Worm (Caenorhabditis elegans) whole organism, L1 larva: ENCODE data around the gene Y57G11C.33.

Experiments
- C04F5.9 ChIP-seq: sonication (generic microtip); optimal IDR thresholded peaks from 2 replicates; lab custom pipeline; 2016; ENCODE audit warnings: missing genetic modification characterization, missing compliant biosample characterization
- C16A3.4 ChIP-seq: fragments of 150-350 bp; optimal IDR thresholded peaks from 2 replicates; lab custom pipeline; 2014; ENCODE audit warnings: missing biosample characterization, missing genetic modification characterization
- C34B4.2 ChIP-seq: sonication (generic microtip); optimal IDR thresholded peaks from 2 replicates; lab custom pipeline; 2017; ENCODE audit warnings: mild to moderate bottlenecking, missing genetic modification characterization, missing compliant biosample characterization
- F16B12.6 ChIP-seq: fragments of 150-350 bp; optimal IDR thresholded peaks from 2 replicates; lab custom pipeline; 2014; ENCODE audit warnings: missing biosample characterization, missing genetic modification characterization
- aha-1 ChIP-seq: fragments of 150-350 bp; optimal IDR thresholded peaks from 2 replicates; lab custom pipeline; 2014; ENCODE audit warnings: missing biosample characterization, missing genetic modification characterization
- alr-1 ChIP-seq: fragments of 200-800 bp; sonication (Bioruptor generic); optimal IDR thresholded peaks from 2 replicates; lab custom pipeline; 2018; ENCODE audit warnings: borderline replicate concordance, mild to moderate bottlenecking, missing genetic modification characterization, missing compliant biosample characterization
- aly-2 ChIP-seq: fragments of 150-350 bp; optimal IDR thresholded peaks from 2 replicates; lab custom pipeline; 2014; ENCODE audit warnings: missing biosample characterization, missing genetic modification characterization
- ama-1 ChIP-seq: fragments of 150-350 bp; optimal IDR thresholded peaks from 2 replicates; lab custom pipeline; 2014
- ceh-8 ChIP-seq: fragments of 200-800 bp; sonication (Bioruptor generic); optimal IDR thresholded peaks from 2 replicates; lab custom pipeline; 2018; ENCODE audit warnings: mild to moderate bottlenecking, missing genetic modification characterization, moderate library complexity, missing compliant biosample characterization
- ceh-82 ChIP-seq, 3 experiments: fragments of 150-350 bp in 1 of 3; sonication (generic microtip) in 2 of 3; optimal IDR thresholded peaks; 2 replicates each; lab custom pipeline; 2014 to 2017; ENCODE audit warnings: missing biosample characterization in 3 of 3, missing genetic modification characterization in 3 of 3
- ceh-88 ChIP-seq: fragments of 200-800 bp; sonication (Bioruptor generic); IDR thresholded peaks from 2 replicates; pipeline ENCODE4 v1.3.6; 2022; ENCODE audit warnings: missing genetic modification characterization, missing compliant biosample characterization
- dsc-1 ChIP-seq: sonication (generic microtip); optimal IDR thresholded peaks from 2 replicates; lab custom pipeline; 2016; ENCODE audit warnings: mild to moderate bottlenecking, missing genetic modification characterization, missing compliant biosample characterization
- efl-1 ChIP-seq, 4 experiments: fragments of 150-350 bp; optimal IDR thresholded peaks in 3 of 4; peaks in 1 of 4; 1 replicate in 1 of 4; 2 replicates in 3 of 4; lab custom pipeline; 2014; ENCODE audit warnings: missing biosample characterization in 2 of 4, missing genetic modification characterization in 2 of 4, missing genetic modification reagents in 2 of 4
- efl-3 ChIP-seq: fragments of 200-800 bp; sonication (Bioruptor generic); optimal IDR thresholded peaks from 2 replicates; lab custom pipeline; 2018; ENCODE audit warnings: mild to moderate bottlenecking, missing genetic modification characterization, missing compliant biosample characterization
- egl-27 ChIP-seq, 2 experiments: fragments of 150-350 bp in 1 of 2; sonication (generic microtip); optimal IDR thresholded peaks; 3 replicates each; lab custom pipeline; 2017 to 2018; ENCODE audit warnings: missing biosample characterization in 2 of 2, missing genetic modification characterization in 2 of 2, missing genetic modification reagents in 2 of 2
- ets-5 ChIP-seq: fragments of 200-800 bp; sonication (Bioruptor generic); IDR thresholded peaks from 2 replicates; pipeline ENCODE4 v1.3.6; 2022; ENCODE audit warnings: missing genetic modification characterization, missing compliant biosample characterization
- fkh-10 ChIP-seq: sonication (generic microtip); optimal IDR thresholded peaks from 2 replicates; lab custom pipeline; 2017; ENCODE audit warnings: missing biosample characterization, missing genetic modification reagents, missing genetic modification characterization
- fkh-4 ChIP-seq: sonication (generic microtip); optimal IDR thresholded peaks from 2 replicates; lab custom pipeline; 2016; ENCODE audit warnings: missing compliant biosample characterization, missing genetic modification characterization, borderline replicate concordance
- fkh-8 ChIP-seq: sonication (generic microtip); optimal IDR thresholded peaks from 2 replicates; lab custom pipeline; 2016; ENCODE audit warnings: mild to moderate bottlenecking, missing genetic modification characterization, missing compliant biosample characterization
- grh-1 ChIP-seq: fragments of 200-800 bp; sonication (Bioruptor generic); IDR thresholded peaks from 2 replicates; pipeline ENCODE4 v1.3.6; 2022; ENCODE audit warnings: missing genetic modification reagents, missing genetic modification characterization, missing compliant biosample characterization
- hlh-17 ChIP-seq: fragments of 200-800 bp; sonication (Bioruptor generic); optimal IDR thresholded peaks from 2 replicates; lab custom pipeline; 2018; ENCODE audit warnings: missing genetic modification characterization, mild to moderate bottlenecking, missing compliant biosample characterization, moderate library complexity, borderline replicate concordance
- hlh-4 ChIP-seq: sonication (generic microtip); optimal IDR thresholded peaks from 2 replicates; lab custom pipeline; 2016; ENCODE audit warnings: mild to moderate bottlenecking, missing genetic modification characterization, missing compliant biosample characterization
- hpl-2 ChIP-seq: fragments of 150-350 bp; optimal IDR thresholded peaks from 2 replicates; lab custom pipeline; 2014; ENCODE audit warnings: missing biosample characterization, missing genetic modification reagents, missing genetic modification characterization
- irx-1 ChIP-seq: sonication (generic microtip); optimal IDR thresholded peaks from 2 replicates; lab custom pipeline; 2016; ENCODE audit warnings: missing genetic modification characterization, missing compliant biosample characterization
- isw-1 ChIP-seq: fragments of 200-800 bp; sonication (Bioruptor generic); IDR thresholded peaks from 2 replicates; pipeline ENCODE4 v1.3.6; 2022; ENCODE audit warnings: missing genetic modification characterization, missing compliant biosample characterization
- jun-1 ChIP-seq: fragments of 150-350 bp; optimal IDR thresholded peaks from 2 replicates; lab custom pipeline; 2014; ENCODE audit warnings: missing biosample characterization, missing genetic modification reagents, missing genetic modification characterization
- lin-13 ChIP-seq: fragments of 150-350 bp; optimal IDR thresholded peaks from 2 replicates; lab custom pipeline; 2014; ENCODE audit warnings: missing biosample characterization, missing genetic modification reagents, missing genetic modification characterization
- lin-14 ChIP-seq: fragments of 200-800 bp; sonication (Bioruptor generic); optimal IDR thresholded peaks from 2 replicates; lab custom pipeline; 2018; ENCODE audit warnings: mild to moderate bottlenecking, missing genetic modification characterization, moderate library complexity, missing compliant biosample characterization
- lin-35 ChIP-seq, 2 experiments: fragments of 150-350 bp; optimal IDR thresholded peaks; 2 replicates each; lab custom pipeline; 2014; ENCODE audit warnings: missing biosample characterization in 2 of 2, missing genetic modification characterization in 2 of 2, missing genetic modification reagents in 2 of 2
- lsy-2 ChIP-seq, 2 experiments: fragments of 150-350 bp; optimal IDR thresholded peaks; 2 replicates each; lab custom pipeline; 2014; ENCODE audit warnings: missing biosample characterization in 2 of 2, missing genetic modification characterization in 2 of 2
- mdl-1 ChIP-seq, 2 experiments: fragments of 150-350 bp; optimal IDR thresholded peaks; 2 replicates each; lab custom pipeline; 2014 to 2017; ENCODE audit warnings: missing biosample characterization in 2 of 2, missing genetic modification characterization in 2 of 2, inconsistent platforms in 1 of 2
- mef-2 ChIP-seq: fragments of 150-350 bp; optimal IDR thresholded peaks from 2 replicates; lab custom pipeline; 2014; ENCODE audit warnings: missing biosample characterization, missing genetic modification characterization
- nhr-12 ChIP-seq: sonication (generic microtip); optimal IDR thresholded peaks from 2 replicates; lab custom pipeline; 2017; ENCODE audit warnings: missing biosample characterization, missing genetic modification characterization
- nhr-20 ChIP-seq: sonication (generic microtip); optimal IDR thresholded peaks from 2 replicates; lab custom pipeline; 2016; ENCODE audit warnings: mild to moderate bottlenecking, missing genetic modification characterization, missing compliant biosample characterization
- nhr-76 ChIP-seq: sonication (generic microtip); optimal IDR thresholded peaks from 2 replicates; lab custom pipeline; 2017; ENCODE audit warnings: missing biosample characterization, missing genetic modification characterization
- nhr-90 ChIP-seq: sonication (generic microtip); optimal IDR thresholded peaks from 2 replicates; lab custom pipeline; 2016; ENCODE audit warnings: mild to moderate bottlenecking, missing genetic modification characterization, missing compliant biosample characterization; ENCODE audit not compliant: poor library complexity
- pax-3 ChIP-seq: fragments of 200-800 bp; sonication (Bioruptor generic); optimal IDR thresholded peaks from 2 replicates; lab custom pipeline; 2018; ENCODE audit warnings: mild to moderate bottlenecking, missing genetic modification characterization, moderate library complexity, missing compliant biosample characterization
- pqm-1 ChIP-seq: sonication (generic microtip); optimal IDR thresholded peaks from 3 replicates; lab custom pipeline; 2017; ENCODE audit warnings: missing biosample characterization, missing genetic modification characterization
- skn-1 ChIP-seq: fragments of 150-350 bp; optimal IDR thresholded peaks from 2 replicates; lab custom pipeline; 2014; ENCODE audit warnings: missing biosample characterization, missing genetic modification characterization
- snpc-4 ChIP-seq: fragments of 150-350 bp; optimal IDR thresholded peaks from 2 replicates; lab custom pipeline; 2014; ENCODE audit warnings: missing biosample characterization, missing genetic modification characterization
- snu-23 ChIP-seq: sonication (generic microtip); optimal IDR thresholded peaks from 2 replicates; lab custom pipeline; 2016; ENCODE audit warnings: missing genetic modification characterization, missing compliant biosample characterization
- sox-4 ChIP-seq: sonication (generic microtip); optimal IDR thresholded peaks from 2 replicates; lab custom pipeline; 2016; ENCODE audit warnings: missing genetic modification characterization, missing compliant biosample characterization
- sptf-1 ChIP-seq: fragments of 150-350 bp; optimal IDR thresholded peaks from 2 replicates; lab custom pipeline; 2014; ENCODE audit warnings: missing biosample characterization, missing genetic modification characterization
- swsn-7 ChIP-seq: sonication (generic microtip); optimal IDR thresholded peaks from 2 replicates; lab custom pipeline; 2016; ENCODE audit warnings: missing genetic modification characterization, missing compliant biosample characterization
- unc-130 ChIP-seq: fragments of 150-350 bp; optimal IDR thresholded peaks from 2 replicates; lab custom pipeline; 2017; ENCODE audit warnings: missing biosample characterization, missing genetic modification characterization, inconsistent platforms
- unc-30 ChIP-seq: sonication (generic microtip); optimal IDR thresholded peaks from 2 replicates; lab custom pipeline; 2017; ENCODE audit warnings: missing biosample characterization, missing genetic modification characterization
- unc-62 ChIP-seq: fragments of 150-350 bp; optimal IDR thresholded peaks from 2 replicates; lab custom pipeline; 2014; ENCODE audit warnings: missing biosample characterization, missing genetic modification reagents, missing genetic modification characterization
- unc-86 ChIP-seq: sonication (generic microtip); optimal IDR thresholded peaks from 2 replicates; lab custom pipeline; 2016; ENCODE audit warnings: missing genetic modification characterization, missing compliant biosample characterization
- vab-15 ChIP-seq: sonication (generic microtip); optimal IDR thresholded peaks from 2 replicates; lab custom pipeline; 2017; ENCODE audit warnings: missing genotype, mild to moderate bottlenecking, missing genetic modification characterization, missing compliant biosample characterization
- xbp-1 ChIP-seq: sonication (generic microtip); optimal IDR thresholded peaks from 2 replicates; lab custom pipeline; 2016; ENCODE audit warnings: missing genetic modification characterization, missing compliant biosample characterization
- zag-1 ChIP-seq: fragments of 150-350 bp; optimal IDR thresholded peaks from 2 replicates; lab custom pipeline; 2014; ENCODE audit warnings: missing biosample characterization, missing genetic modification characterization

Gene Y57G11C.33

ce11 chrIV:14620042-14620441 lies 36.8 kb upstream of the Y57G11C.33 start (continued):
- TF ChIP-seq efl-1 (optimal IDR thresholded peaks at IDR 0.05; lab: Kevin White, UChicago), result no peak
- TF ChIP-seq efl-1 (GFP tag; optimal IDR thresholded peaks at IDR 0.05 in 1 of 2; lab: Kevin White, UChicago), result no peak
- no peak for TF ChIP-seq lsy-2 (tag; optimal IDR thresholded peaks at IDR 0.05; lab: Kevin White, UChicago)

ce11 chrIV:14620543-14620942 lies 36.3 kb upstream of the Y57G11C.33 start:
- TF ChIP-seq nhr-76 (tag; lab: Kevin White, UChicago) (no peak), efl-3 (GFP tag; lab: Kevin White, UChicago) (no peak), C04F5.9 (tag; lab: Kevin White, UChicago) (no peak), fkh-8 (tag; lab: Kevin White, UChicago) (peak; percentile 56), grh-1 (GFP tag; lab: Robert Waterston, UW) (no peak), irx-1 (no peak), efl-1 (optimal IDR thresholded peaks at IDR 0.05; lab: Kevin White, UChicago) (peak; percentile 49 to 60), efl-1 (GFP tag; optimal IDR thresholded peaks at IDR 0.05 in 1 of 2; lab: Kevin White, UChicago) (peak in 1 of 2 experiments; percentile 6), pqm-1 (tag; lab: Kevin White, UChicago) (no peak), unc-130 (tag; lab: Kevin White, UChicago) (no peak), jun-1 (tag; lab: Kevin White, UChicago) (peak; percentile 59), C34B4.2 (tag; lab: Kevin White, UChicago) (no peak), ets-5 (GFP tag; lab: Robert Waterston, UW) (no peak), unc-86 (tag; lab: Kevin White, UChicago) (peak; percentile 29), xbp-1 (tag; lab: Kevin White, UChicago) (peak; percentile 20), ceh-88 (GFP tag; lab: Robert Waterston, UW) (no peak), nhr-90 (tag; lab: Kevin White, UChicago) (no peak), lsy-2 (tag; optimal IDR thresholded peaks at IDR 0.05; lab: Kevin White, UChicago) (peak; percentile 48 to 63), vab-15 (tag; lab: Kevin White, UChicago) (no peak), hlh-17 (GFP tag; lab: Kevin White, UChicago) (no peak), skn-1 (tag; lab: Kevin White, UChicago) (peak; percentile 49), snu-23 (GFP tag; lab: Kevin White, UChicago) (peak; percentile 63), ceh-82 (tag; optimal IDR thresholded peaks at IDR 0.05; lab: Kevin White, UChicago) (peak in 2 of 3 experiments; percentile 43 to 81), snpc-4 (tag; lab: Kevin White, UChicago) (peak; percentile 11), nhr-20 (tag; lab: Kevin White, UChicago) (peak; percentile 57), unc-30 (tag; lab: Kevin White, UChicago) (no peak), lin-13 (GFP tag; lab: Kevin White, UChicago) (no peak), ceh-8 (no peak), sox-4 (no peak), fkh-10 (no peak), lin-14 (GFP tag; lab: Kevin White, UChicago) (peak; percentile 86), unc-62 (GFP tag; lab: Kevin White, UChicago) (no peak), mdl-1 (tag; optimal IDR thresholded peaks at IDR 0.05; lab: Kevin White, UChicago) (peak in 1 of 2 experiments; percentile 78), dsc-1 (tag; lab: Kevin White, UChicago) (peak; percentile 6), mef-2 (tag; lab: Kevin White, UChicago) (no peak), egl-27 (tag; optimal IDR thresholded peaks at IDR 0.05; lab: Kevin White, UChicago) (no peak), zag-1 (no peak), alr-1 (tag; lab: Kevin White, UChicago) (no peak), pax-3 (tag; lab: Kevin White, UChicago) (no peak), hpl-2 (GFP tag; lab: Kevin White, UChicago) (no peak), aly-2 (tag; lab: Kevin White, UChicago) (no peak), swsn-7 (tag; lab: Kevin White, UChicago) (peak; percentile 50), lin-35 (GFP tag; optimal IDR thresholded peaks at IDR 0.05; lab: Kevin White, UChicago) (peak; percentile 39 to 42), fkh-4 (tag; lab: Kevin White, UChicago) (no peak), ama-1 (lab: Kevin White, UChicago) (no peak), C16A3.4 (tag; lab: Kevin White, UChicago) (no peak), isw-1 (GFP tag; lab: Robert Waterston, UW) (no peak), nhr-12 (tag; lab: Kevin White, UChicago) (no peak), F16B12.6 (tag; lab: Kevin White, UChicago) (no peak), aha-1 (tag; lab: Kevin White, UChicago) (no peak), hlh-4 (tag; lab: Kevin White, UChicago) (no peak), sptf-1 (tag; lab: Kevin White, UChicago) (no peak)
